Worm (Caenorhabditis elegans) whole organism, L1 larva: ENCODE measurements around the gene Y55F3AM.9.
A peak's percentile ranks its signal among the peaks of the same experiment; 100 is the strongest.

ENCODE experiments used
- C34B4.2 ChIP-seq: sonication (generic microtip); optimal IDR thresholded peaks from 2 replicates; lab custom pipeline; 2017; ENCODE audit warnings: mild to moderate bottlenecking, missing genetic modification characterization, missing compliant biosample characterization
- F16B12.6 ChIP-seq: fragments of 150-350 bp; optimal IDR thresholded peaks from 2 replicates; lab custom pipeline; 2014; ENCODE audit warnings: missing biosample characterization, missing genetic modification characterization
- alr-1 ChIP-seq: fragments of 200-800 bp; sonication (Bioruptor generic); optimal IDR thresholded peaks from 2 replicates; lab custom pipeline; 2018; ENCODE audit warnings: borderline replicate concordance, mild to moderate bottlenecking, missing genetic modification characterization, missing compliant biosample characterization
- ama-1 ChIP-seq: fragments of 150-350 bp; optimal IDR thresholded peaks from 2 replicates; lab custom pipeline; 2014
- blmp-1 ChIP-seq: fragments of 150-350 bp; optimal IDR thresholded peaks from 2 replicates; lab custom pipeline; 2014; ENCODE audit warnings: missing biosample characterization, missing genetic modification characterization
- ceh-82 ChIP-seq, 3 experiments: fragments of 150-350 bp in 1 of 3; sonication (generic microtip) in 2 of 3; optimal IDR thresholded peaks; 2 replicates each; lab custom pipeline; 2014 to 2017; ENCODE audit warnings: missing biosample characterization in 3 of 3, missing genetic modification characterization in 3 of 3
- ceh-88 ChIP-seq: fragments of 200-800 bp; sonication (Bioruptor generic); IDR thresholded peaks from 2 replicates; pipeline ENCODE4 v1.3.6; 2022; ENCODE audit warnings: missing genetic modification characterization, missing compliant biosample characterization
- ceh-90 ChIP-seq: sonication (generic microtip); optimal IDR thresholded peaks from 2 replicates; lab custom pipeline; 2016; ENCODE audit warnings: missing genetic modification characterization, missing compliant biosample characterization
- efl-1 ChIP-seq, 4 experiments: fragments of 150-350 bp; optimal IDR thresholded peaks in 3 of 4; peaks in 1 of 4; 1 replicate in 1 of 4; 2 replicates in 3 of 4; lab custom pipeline; 2014; ENCODE audit warnings: missing biosample characterization in 2 of 4, missing genetic modification characterization in 2 of 4, missing genetic modification reagents in 2 of 4
- efl-3 ChIP-seq: fragments of 200-800 bp; sonication (Bioruptor generic); optimal IDR thresholded peaks from 2 replicates; lab custom pipeline; 2018; ENCODE audit warnings: mild to moderate bottlenecking, missing genetic modification characterization, missing compliant biosample characterization
- egl-27 ChIP-seq, 2 experiments: fragments of 150-350 bp in 1 of 2; sonication (generic microtip); optimal IDR thresholded peaks; 3 replicates each; lab custom pipeline; 2017 to 2018; ENCODE audit warnings: missing biosample characterization in 2 of 2, missing genetic modification characterization in 2 of 2, missing genetic modification reagents in 2 of 2
- elt-3 ChIP-seq, 6 experiments: fragments of 150-350 bp in 1 of 6; sonication (generic microtip); optimal IDR thresholded peaks; 2 replicates each; lab custom pipeline; 2017 to 2018; ENCODE audit warnings: missing biosample characterization in 6 of 6, missing genetic modification characterization in 6 of 6, inconsistent platforms in 1 of 6
- ets-5 ChIP-seq: fragments of 200-800 bp; sonication (Bioruptor generic); IDR thresholded peaks from 2 replicates; pipeline ENCODE4 v1.3.6; 2022; ENCODE audit warnings: missing genetic modification characterization, missing compliant biosample characterization
- hlh-17 ChIP-seq: fragments of 200-800 bp; sonication (Bioruptor generic); optimal IDR thresholded peaks from 2 replicates; lab custom pipeline; 2018; ENCODE audit warnings: missing genetic modification characterization, mild to moderate bottlenecking, missing compliant biosample characterization, moderate library complexity, borderline replicate concordance
- irx-1 ChIP-seq: sonication (generic microtip); optimal IDR thresholded peaks from 2 replicates; lab custom pipeline; 2016; ENCODE audit warnings: missing genetic modification characterization, missing compliant biosample characterization
- isw-1 ChIP-seq: fragments of 200-800 bp; sonication (Bioruptor generic); IDR thresholded peaks from 2 replicates; pipeline ENCODE4 v1.3.6; 2022; ENCODE audit warnings: missing genetic modification characterization, missing compliant biosample characterization
- lin-35 ChIP-seq, 2 experiments: fragments of 150-350 bp; optimal IDR thresholded peaks; 2 replicates each; lab custom pipeline; 2014; ENCODE audit warnings: missing biosample characterization in 2 of 2, missing genetic modification characterization in 2 of 2, missing genetic modification reagents in 2 of 2
- lsy-2 ChIP-seq, 2 experiments: fragments of 150-350 bp; optimal IDR thresholded peaks; 2 replicates each; lab custom pipeline; 2014; ENCODE audit warnings: missing biosample characterization in 2 of 2, missing genetic modification characterization in 2 of 2
- mab-9 ChIP-seq: fragments of 200-800 bp; sonication (Bioruptor generic); IDR thresholded peaks from 2 replicates; pipeline ENCODE4 v1.3.6; 2022; ENCODE audit warnings: missing genetic modification reagents, missing genetic modification characterization, missing compliant biosample characterization
- mep-1 ChIP-seq: fragments of 150-350 bp; optimal IDR thresholded peaks from 2 replicates; lab custom pipeline; 2014; ENCODE audit warnings: missing biosample characterization, missing genetic modification characterization
- nhr-12 ChIP-seq: sonication (generic microtip); optimal IDR thresholded peaks from 2 replicates; lab custom pipeline; 2017; ENCODE audit warnings: missing biosample characterization, missing genetic modification characterization
- nhr-19 ChIP-seq: fragments of 200-800 bp; sonication (Bioruptor generic); conservative IDR thresholded peaks from 2 replicates; pipeline ENCODE4 v1.3.6; 2022; ENCODE audit warnings: missing genetic modification characterization, missing compliant biosample characterization
- nhr-237 ChIP-seq: fragments of 150-350 bp; optimal IDR thresholded peaks from 2 replicates; lab custom pipeline; 2014; ENCODE audit warnings: missing biosample characterization, missing genetic modification characterization
- nhr-76 ChIP-seq: sonication (generic microtip); optimal IDR thresholded peaks from 2 replicates; lab custom pipeline; 2017; ENCODE audit warnings: missing biosample characterization, missing genetic modification characterization
- nhr-77 ChIP-seq: fragments of 150-350 bp; optimal IDR thresholded peaks from 2 replicates; lab custom pipeline; 2014; ENCODE audit warnings: missing biosample characterization, missing genetic modification characterization
- nhr-85 ChIP-seq: sonication (generic microtip); peaks from one replicate; lab custom pipeline; 2016; ENCODE audit warnings: missing genetic modification characterization, inconsistent platforms, missing compliant biosample characterization
- nhr-90 ChIP-seq: sonication (generic microtip); optimal IDR thresholded peaks from 2 replicates; lab custom pipeline; 2016; ENCODE audit warnings: mild to moderate bottlenecking, missing genetic modification characterization, missing compliant biosample characterization; ENCODE audit not compliant: poor library complexity
- pag-3 ChIP-seq: sonication (generic microtip); optimal IDR thresholded peaks from 2 replicates; lab custom pipeline; 2017; ENCODE audit warnings: missing genetic modification characterization, mild to moderate bottlenecking, missing compliant biosample characterization, antibody characterized with exemption, borderline replicate concordance; ENCODE audit not compliant: insufficient read depth
- snpc-4 ChIP-seq: fragments of 150-350 bp; optimal IDR thresholded peaks from 2 replicates; lab custom pipeline; 2014; ENCODE audit warnings: missing biosample characterization, missing genetic modification characterization
- snu-23 ChIP-seq: sonication (generic microtip); optimal IDR thresholded peaks from 2 replicates; lab custom pipeline; 2016; ENCODE audit warnings: missing genetic modification characterization, missing compliant biosample characterization
- sox-4 ChIP-seq: sonication (generic microtip); optimal IDR thresholded peaks from 2 replicates; lab custom pipeline; 2016; ENCODE audit warnings: missing genetic modification characterization, missing compliant biosample characterization
- sptf-1 ChIP-seq: fragments of 150-350 bp; optimal IDR thresholded peaks from 2 replicates; lab custom pipeline; 2014; ENCODE audit warnings: missing biosample characterization, missing genetic modification characterization
- sup-37 ChIP-seq: fragments of 200-800 bp; sonication (Bioruptor generic); optimal IDR thresholded peaks from 2 replicates; lab custom pipeline; 2018; ENCODE audit warnings: mild to moderate bottlenecking, missing genetic modification characterization, missing compliant biosample characterization
- swsn-7 ChIP-seq: sonication (generic microtip); optimal IDR thresholded peaks from 2 replicates; lab custom pipeline; 2016; ENCODE audit warnings: missing genetic modification characterization, missing compliant biosample characterization
- tbx-2 ChIP-seq: sonication (generic microtip); optimal IDR thresholded peaks from 2 replicates; lab custom pipeline; 2016; ENCODE audit warnings: missing genetic modification characterization, missing compliant biosample characterization
- unc-130 ChIP-seq: fragments of 150-350 bp; optimal IDR thresholded peaks from 2 replicates; lab custom pipeline; 2017; ENCODE audit warnings: missing biosample characterization, missing genetic modification characterization, inconsistent platforms
- unc-30 ChIP-seq: sonication (generic microtip); optimal IDR thresholded peaks from 2 replicates; lab custom pipeline; 2017; ENCODE audit warnings: missing biosample characterization, missing genetic modification characterization
- unc-62 ChIP-seq: fragments of 150-350 bp; optimal IDR thresholded peaks from 2 replicates; lab custom pipeline; 2014; ENCODE audit warnings: missing biosample characterization, missing genetic modification reagents, missing genetic modification characterization
- unc-98 ChIP-seq: fragments of 200-800 bp; sonication (Bioruptor generic); IDR thresholded peaks from 2 replicates; pipeline ENCODE4 v1.3.6; 2022; ENCODE audit warnings: missing genetic modification characterization, missing compliant biosample characterization
- vab-15 ChIP-seq: sonication (generic microtip); optimal IDR thresholded peaks from 2 replicates; lab custom pipeline; 2017; ENCODE audit warnings: missing genotype, mild to moderate bottlenecking, missing genetic modification characterization, missing compliant biosample characterization
- ztf-11 ChIP-seq, 2 experiments: sonication (generic microtip); optimal IDR thresholded peaks; 2 replicates each; lab custom pipeline; 2016 to 2017; ENCODE audit warnings: missing genetic modification characterization in 2 of 2, missing biosample characterization in 1 of 2, missing compliant biosample characterization in 1 of 2

Y55F3AM.9 gene

DNA sequence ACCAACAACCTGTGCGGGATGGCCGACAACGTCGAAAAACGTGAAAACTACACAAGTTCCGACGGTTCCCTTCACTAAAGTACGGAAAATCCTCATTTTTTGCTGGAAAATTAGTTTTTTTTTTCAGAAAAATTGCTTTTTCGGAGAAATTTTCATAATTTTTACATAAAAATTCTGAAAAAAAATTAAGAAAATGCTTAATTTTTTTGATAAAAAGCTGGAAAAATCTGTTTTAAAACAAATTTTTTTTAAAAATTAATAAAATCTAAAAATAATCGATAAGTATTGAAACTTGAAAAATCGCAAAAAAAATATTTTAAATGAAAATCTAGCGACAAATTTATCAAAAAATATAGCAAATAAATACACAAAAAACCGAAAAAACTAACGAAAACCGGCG is 3.8 kb downstream of the Y55F3AM.9 start, which contains the start of gene immp-2:
Gene immp-2, minus strand, starts transcription at position 101 of the 400 bp plus-strand sequence.
- TF ChIP-seq sptf-1 (tag; lab: Kevin White, UChicago): no peak
- no peak for TF ChIP-seq nhr-19
- TF ChIP-seq ceh-82 (tag; optimal IDR thresholded peaks at IDR 0.05; lab: Kevin White, UChicago): no peak
- no peak for TF ChIP-seq nhr-12 (tag; lab: Kevin White, UChicago)
- TF ChIP-seq lin-35 (GFP tag; optimal IDR thresholded peaks at IDR 0.05; lab: Kevin White, UChicago): no peak
- TF ChIP-seq unc-62 (GFP tag; lab: Kevin White, UChicago): no peak
- no peak for TF ChIP-seq hlh-17 (GFP tag; lab: Kevin White, UChicago)
- no peak for TF ChIP-seq tbx-2 (tag; lab: Kevin White, UChicago)
- TF ChIP-seq ztf-11 (tag; optimal IDR thresholded peaks at IDR 0.05; lab: Kevin White, UChicago): no peak

DNA sequence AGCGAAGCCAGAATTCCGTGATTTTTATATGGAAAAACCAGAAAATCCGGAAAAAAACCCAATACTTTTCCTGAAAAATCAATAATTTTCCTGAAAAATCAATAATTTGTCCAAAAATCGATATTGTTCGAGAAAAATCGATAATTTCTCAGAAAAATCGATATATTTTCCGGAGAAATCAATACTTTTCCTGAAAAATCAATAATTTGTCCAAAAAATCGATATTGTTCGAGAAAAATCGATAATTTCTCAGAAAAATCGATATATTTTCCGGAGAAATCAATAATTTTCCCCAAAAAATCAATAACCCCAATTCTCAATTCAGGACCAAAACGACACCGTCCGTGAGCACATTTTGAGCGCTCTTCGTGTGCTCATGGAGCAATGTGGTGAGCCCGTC is 9.1 kb downstream of the Y55F3AM.9 start:
- TF ChIP-seq snpc-4 (tag; lab: Kevin White, UChicago) (no peak), snu-23 (GFP tag; lab: Kevin White, UChicago) (no peak), blmp-1 (tag; lab: Kevin White, UChicago) (no peak), sup-37 (GFP tag; lab: Kevin White, UChicago) (no peak), nhr-12 (tag; lab: Kevin White, UChicago) (no peak), ets-5 (GFP tag; lab: Robert Waterston, UW) (no peak), nhr-85 (tag; lab: Kevin White, UChicago) (no peak), sptf-1 (tag; lab: Kevin White, UChicago) (no peak), F16B12.6 (tag; lab: Kevin White, UChicago) (no peak), ceh-88 (GFP tag; lab: Robert Waterston, UW) (no peak), nhr-77 (tag; lab: Kevin White, UChicago) (no peak), mab-9 (GFP tag; lab: Robert Waterston, UW) (no peak), unc-98 (GFP tag; lab: Robert Waterston, UW) (no peak), unc-130 (tag; lab: Kevin White, UChicago) (no peak), nhr-76 (no peak), unc-62 (GFP tag; lab: Kevin White, UChicago) (no peak)

- TF ChIP-seq egl-27 (tag; optimal IDR thresholded peaks at IDR 0.05; lab: Kevin White, UChicago) (no peak), alr-1 (tag; lab: Kevin White, UChicago) (no peak), ceh-90 (tag; lab: Kevin White, UChicago) (no peak), pag-3 (tag; lab: Kevin White, UChicago) (no peak), isw-1 (GFP tag; lab: Robert Waterston, UW) (no peak), unc-30 (tag; lab: Kevin White, UChicago) (no peak), vab-15 (tag; lab: Kevin White, UChicago) (no peak), swsn-7 (no peak), nhr-77 (tag; lab: Kevin White, UChicago) (no peak)
These were observed 9.9 kb downstream of the Y55F3AM.9 start for ce11 chrIV:999675-1000074.

DNA sequence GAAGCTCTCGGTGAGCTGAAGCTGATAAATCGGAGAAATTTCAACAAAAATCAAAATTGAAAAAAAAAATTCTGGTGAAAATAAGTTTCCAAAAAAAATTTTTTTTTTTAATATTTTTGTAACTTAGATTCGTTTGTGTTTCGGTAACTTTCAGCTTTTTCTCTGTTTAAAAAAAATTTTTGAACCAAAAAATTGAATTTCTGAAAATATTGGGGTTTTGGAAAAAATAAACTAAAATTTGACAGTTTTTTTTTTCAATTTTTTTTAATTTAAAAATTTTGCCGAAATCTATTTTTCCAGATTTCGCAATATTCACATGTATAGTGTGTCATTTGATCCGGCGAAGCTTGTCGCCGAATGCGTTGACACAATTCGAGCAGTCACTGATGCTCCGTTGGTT is 10.6 kb downstream of the Y55F3AM.9 start, which contains the start of gene Y55F3AM.5:
Gene Y55F3AM.5, plus strand, starts transcription at position 301 of the 400 bp plus-strand sequence.
- no peak for TF ChIP-seq ceh-82 (tag; optimal IDR thresholded peaks at IDR 0.05; lab: Kevin White, UChicago)
- TF ChIP-seq nhr-90 (tag; lab: Kevin White, UChicago): no peak
- no peak for TF ChIP-seq C34B4.2 (tag; lab: Kevin White, UChicago)

DNA sequence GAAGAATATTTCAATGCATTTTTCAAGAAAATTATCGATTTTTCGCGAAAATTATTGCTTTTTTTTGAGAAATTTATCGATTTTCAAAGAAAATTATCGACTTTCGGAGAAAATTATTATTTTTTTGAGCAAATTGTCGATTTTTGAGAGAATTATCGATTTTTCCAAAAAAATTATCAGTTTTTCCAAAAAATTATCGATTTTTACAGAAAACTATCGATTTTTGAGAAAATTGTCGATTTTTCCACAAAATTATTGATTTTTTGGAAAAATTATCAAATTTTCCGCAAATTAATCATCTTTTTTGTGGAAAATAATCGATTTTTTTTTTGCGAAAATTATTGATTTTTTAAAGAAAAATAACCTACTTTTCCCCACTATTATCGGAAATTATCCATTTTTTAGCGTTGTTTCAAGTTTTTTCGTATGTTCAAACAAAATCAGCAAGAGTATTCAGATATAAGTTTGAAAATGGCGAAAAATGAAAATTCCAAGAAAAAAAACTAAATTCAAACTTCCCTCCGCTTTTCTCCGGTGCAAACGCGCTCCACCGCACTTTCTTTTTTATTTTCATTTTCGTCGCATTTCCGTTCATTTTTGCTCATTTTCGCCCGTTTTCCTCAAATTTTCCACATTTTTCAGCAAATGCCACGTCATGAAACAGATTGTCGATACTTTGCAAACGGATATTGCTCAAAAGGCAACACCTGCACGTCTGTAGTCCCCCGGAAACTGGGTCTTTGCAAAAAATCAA is 17.7 kb downstream of the Y55F3AM.9 start, which contains the start of gene lep-2:
Gene lep-2, plus strand, starts transcription at position 637 of the 754 bp plus-strand sequence.
- no peak for TF ChIP-seq elt-3 (tag; optimal IDR thresholded peaks at IDR 0.05; lab: Kevin White, UChicago)
- TF ChIP-seq ceh-88 (GFP tag; lab: Robert Waterston, UW): no peak
- no peak for TF ChIP-seq F16B12.6 (tag; lab: Kevin White, UChicago)
- no peak for TF ChIP-seq efl-3 (GFP tag; lab: Kevin White, UChicago)
- no peak for TF ChIP-seq sox-4 (tag; lab: Kevin White, UChicago)
- peak; percentile 36 to 59 for TF ChIP-seq lsy-2 (tag; optimal IDR thresholded peaks at IDR 0.05; lab: Kevin White, UChicago)
- no peak for TF ChIP-seq irx-1 (tag; lab: Kevin White, UChicago)
- peak; percentile 15 for TF ChIP-seq tbx-2 (tag; lab: Kevin White, UChicago)
- TF ChIP-seq ceh-82 (tag; optimal IDR thresholded peaks at IDR 0.05; lab: Kevin White, UChicago): peak in 1 of 3 experiments; percentile 13
- TF ChIP-seq hlh-17 (GFP tag; lab: Kevin White, UChicago): no peak
- TF ChIP-seq blmp-1 (tag; lab: Kevin White, UChicago): no peak
- TF ChIP-seq unc-130 (tag; lab: Kevin White, UChicago): no peak
- no peak for TF ChIP-seq ama-1 (lab: Kevin White, UChicago)
- no peak for TF ChIP-seq nhr-237 (tag; lab: Kevin White, UChicago)
- no peak for TF ChIP-seq nhr-77 (tag; lab: Kevin White, UChicago)
- TF ChIP-seq mep-1: peak; percentile 8
- TF ChIP-seq efl-1 (optimal IDR thresholded peaks at IDR 0.05; lab: Kevin White, UChicago): peak; percentile 92 to 95
- peak; percentile 91 to 99 for TF ChIP-seq efl-1 (GFP tag; optimal IDR thresholded peaks at IDR 0.05 in 1 of 2; lab: Kevin White, UChicago)
